Worm (Caenorhabditis elegans): ENCODE results near the gene cup-15.
A peak's percentile ranks its signal among the peaks of the same experiment; 100 is the strongest.

cup-15 gene

DNA sequence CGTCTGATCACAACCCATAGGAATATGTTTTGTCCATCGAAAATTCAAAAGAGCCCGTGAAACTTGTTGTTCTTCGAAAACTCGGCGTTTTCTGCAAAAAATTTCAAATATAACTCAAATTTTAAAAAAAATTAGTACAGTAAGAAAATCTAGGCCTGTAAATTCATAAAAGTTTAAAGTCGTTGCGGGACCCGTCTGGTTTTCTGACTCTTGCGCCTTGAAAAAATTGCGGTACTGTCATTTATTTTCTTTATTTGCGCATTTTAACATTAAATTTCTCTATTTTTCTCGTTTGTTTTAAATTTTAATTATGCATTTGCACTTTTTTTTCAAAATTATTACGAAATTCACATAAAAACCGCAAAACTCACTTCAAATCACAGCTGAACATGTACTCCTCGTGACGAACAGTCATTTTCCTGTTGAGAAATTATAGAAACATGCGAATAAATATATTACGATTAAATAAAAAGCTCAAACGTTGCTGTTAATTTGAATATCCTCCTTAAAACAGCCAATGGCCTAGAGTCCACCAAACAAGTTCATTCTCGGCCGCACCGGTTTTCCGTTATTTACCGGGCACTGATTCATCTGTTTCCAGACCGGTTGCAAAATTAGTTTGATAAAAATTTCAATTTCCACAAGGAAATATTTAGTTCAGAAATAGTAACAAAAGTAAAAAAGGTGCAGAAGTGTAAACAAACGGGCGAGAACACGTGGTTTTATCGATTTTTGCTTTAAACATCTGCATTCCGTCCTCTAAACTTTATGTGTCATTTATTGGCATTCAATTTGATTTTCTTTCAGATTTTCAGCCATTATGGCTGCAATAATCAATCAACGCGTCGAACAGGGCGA, 33.5 kb upstream of the cup-15 start, which contains the start of the genes csa-1 and wdfy-2:
TSS of gene csa-1 (minus strand) at position 669 of the 858 bp plus-strand sequence.
TSS of gene wdfy-2 (plus strand) at position 808 of the 858 bp plus-strand sequence.
- no peak for TF ChIP-seq tbx-8 (GFP tag; optimal IDR thresholded peaks at IDR 0.05)
- TF ChIP-seq M03D4.4 (tag; optimal IDR thresholded peaks at IDR 0.05) = no peak
- no peak for TF ChIP-seq nhr-237 (tag; optimal IDR thresholded peaks at IDR 0.05)
- no peak for TF ChIP-seq sem-2 (GFP tag; optimal IDR thresholded peaks at IDR 0.05)
- no peak for TF ChIP-seq ztf-11 (tag; optimal IDR thresholded peaks at IDR 0.05)
- no peak for TF ChIP-seq ceh-39 (tag; optimal IDR thresholded peaks at IDR 0.05)
- no peak for TF ChIP-seq pha-4 (tag; optimal IDR thresholded peaks at IDR 0.05)
- TF ChIP-seq elt-3 (tag; optimal IDR thresholded peaks at IDR 0.05) = no peak
- no peak for TF ChIP-seq unc-120 (tag; optimal IDR thresholded peaks at IDR 0.05; ENCODE audit: poor library complexity, severe bottlenecking)
- TF ChIP-seq sptf-1 (tag; optimal IDR thresholded peaks at IDR 0.05) = no peak
- TF ChIP-seq mab-5 (tag; optimal IDR thresholded peaks at IDR 0.05) = no peak
- TF ChIP-seq nhr-2 (tag; optimal IDR thresholded peaks at IDR 0.05) = no peak

DNA sequence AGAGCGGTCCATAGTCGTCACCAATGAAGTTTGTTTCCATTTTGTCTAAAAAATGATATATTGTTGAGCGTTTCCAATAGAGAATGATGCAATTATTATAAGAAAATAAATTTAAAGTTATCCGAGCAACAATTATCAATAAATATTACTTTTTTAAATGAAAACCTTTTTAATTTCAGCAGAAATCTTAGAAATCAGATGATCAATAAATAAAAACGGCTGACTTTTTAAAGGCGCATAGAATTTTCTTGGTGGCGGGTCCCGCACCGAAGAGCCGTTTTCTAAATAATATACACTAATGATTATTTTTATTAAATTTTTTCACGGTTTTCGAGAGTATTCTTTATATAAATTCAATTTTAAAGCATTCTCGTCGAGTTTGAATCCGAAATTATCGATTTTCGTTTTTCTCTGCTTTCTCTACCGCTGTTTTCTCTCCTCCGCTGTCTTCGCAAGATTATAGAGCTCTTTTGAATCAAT, 29.9 kb upstream of the cup-15 start, which contains the start of gene rab-39:
TSS of gene rab-39 (minus strand) at position 51 of the 480 bp plus-strand sequence.
- TF ChIP-seq lsy-2 (tag; optimal IDR thresholded peaks at IDR 0.05) = peak; percentile 12
- peak; percentile 36 for TF ChIP-seq mep-1 (tag; optimal IDR thresholded peaks at IDR 0.05)
- peak; percentile 74 for TF ChIP-seq ces-1 (GFP tag; optimal IDR thresholded peaks at IDR 0.05)
- TF ChIP-seq ham-2 (GFP tag; optimal IDR thresholded peaks at IDR 0.05) = no peak

DNA sequence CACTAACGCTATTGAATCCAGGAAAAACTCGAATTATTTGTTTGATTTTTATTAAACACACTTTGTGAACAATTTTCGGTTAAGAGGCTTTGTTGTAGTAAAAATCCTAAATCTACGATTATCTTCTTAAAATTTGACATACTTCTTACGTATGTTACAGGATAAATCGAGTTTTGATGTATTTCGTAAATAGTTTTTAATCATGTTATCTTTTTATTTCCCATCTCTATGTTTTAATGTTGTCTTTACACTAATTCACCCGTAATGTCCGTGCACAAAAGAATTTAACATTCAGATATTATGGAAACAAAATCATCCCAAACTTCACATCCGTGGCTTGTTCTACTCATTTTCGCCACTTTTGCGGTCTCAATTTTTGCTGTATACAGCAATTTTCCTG, 29.1 kb upstream of the cup-15 start, which contains the start of gene egli-1:
TSS of gene egli-1 (plus strand) at position 301 of the 400 bp plus-strand sequence.
- TF ChIP-seq elt-3 (tag; optimal IDR thresholded peaks at IDR 0.05) = no peak
- TF ChIP-seq nhr-2 (tag; optimal IDR thresholded peaks at IDR 0.05) = no peak
- no peak for TF ChIP-seq sptf-1 (tag; optimal IDR thresholded peaks at IDR 0.05)
- TF ChIP-seq cnd-1 (tag; optimal IDR thresholded peaks at IDR 0.05) = no peak
- no peak for TF ChIP-seq ham-2 (GFP tag; optimal IDR thresholded peaks at IDR 0.05)
- TF ChIP-seq ces-1 (GFP tag; optimal IDR thresholded peaks at IDR 0.05) = no peak
- no peak for TF ChIP-seq pha-4 (tag; optimal IDR thresholded peaks at IDR 0.05)
- TF ChIP-seq zip-8 (tag; optimal IDR thresholded peaks at IDR 0.05) = no peak
- TF ChIP-seq nhr-12 (tag; optimal IDR thresholded peaks at IDR 0.05) = no peak
- TF ChIP-seq unc-120 (tag; optimal IDR thresholded peaks at IDR 0.05; ENCODE audit: poor library complexity, severe bottlenecking) = no peak
- TF ChIP-seq elt-1 (tag; optimal IDR thresholded peaks at IDR 0.05; ENCODE audit: borderline replicate concordance, insufficient read depth) = no peak
- TF ChIP-seq mls-2 (tag; optimal IDR thresholded peaks at IDR 0.05) = no peak
- TF ChIP-seq snpc-4 (tag; optimal IDR thresholded peaks at IDR 0.05) = no peak
- TF ChIP-seq drap-1 (GFP tag; optimal IDR thresholded peaks at IDR 0.05) = no peak
- TF ChIP-seq tbx-8 (GFP tag; optimal IDR thresholded peaks at IDR 0.05) = no peak
- TF ChIP-seq M03D4.4 (tag; optimal IDR thresholded peaks at IDR 0.05) = no peak
- no peak for TF ChIP-seq ceh-83 (GFP tag; optimal IDR thresholded peaks at IDR 0.05)
- TF ChIP-seq mep-1 (tag; optimal IDR thresholded peaks at IDR 0.05) = no peak

DNA sequence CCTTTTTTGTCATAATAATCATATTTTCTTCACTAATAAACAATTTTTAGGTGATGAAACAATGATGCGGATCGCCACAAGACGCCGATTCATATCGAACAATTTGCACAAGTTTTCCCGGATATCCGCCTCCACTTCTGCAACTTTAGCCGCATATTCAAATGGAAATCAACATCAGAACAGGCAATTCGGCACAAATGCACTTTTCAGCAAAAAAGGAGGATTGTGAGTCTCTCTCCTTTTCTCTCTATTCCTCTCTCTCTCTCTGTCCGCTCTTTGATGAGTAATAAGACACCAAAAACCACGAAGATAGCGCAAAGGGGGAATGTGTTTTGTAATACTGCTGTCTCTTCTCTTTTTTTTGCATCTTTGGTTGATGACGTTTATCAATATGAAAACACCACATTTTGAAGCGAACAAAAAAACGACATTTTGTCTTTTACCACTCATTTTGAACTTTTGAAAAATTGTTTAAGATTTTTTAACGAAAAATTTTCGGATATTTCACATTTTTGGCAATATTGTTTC, 27.9 kb upstream of the cup-15 start, which contains the start of gene eat-3:
TSS of gene eat-3 (plus strand) at position 51 of the 528 bp plus-strand sequence.
- TF ChIP-seq unc-62 (GFP tag; optimal IDR thresholded peaks at IDR 0.05) = peak; percentile 19
- no peak for TF ChIP-seq M03D4.4 (tag; optimal IDR thresholded peaks at IDR 0.05)
- no peak for TF ChIP-seq sptf-1 (tag; optimal IDR thresholded peaks at IDR 0.05)
- no peak for TF ChIP-seq ztf-11 (tag; optimal IDR thresholded peaks at IDR 0.05)
- no peak for TF ChIP-seq zip-8 (tag; optimal IDR thresholded peaks at IDR 0.05)
- peak; percentile 12 for TF ChIP-seq ces-1 (GFP tag; optimal IDR thresholded peaks at IDR 0.05)
- no peak for TF ChIP-seq mab-5 (tag; optimal IDR thresholded peaks at IDR 0.05)
- peak; percentile 43 for TF ChIP-seq unc-120 (tag; optimal IDR thresholded peaks at IDR 0.05; ENCODE audit: poor library complexity, severe bottlenecking)
- TF ChIP-seq snpc-4 (tag; optimal IDR thresholded peaks at IDR 0.05) = no peak
- no peak for TF ChIP-seq flh-1 (GFP tag; optimal IDR thresholded peaks at IDR 0.05)
- no peak for TF ChIP-seq nhr-237 (tag; optimal IDR thresholded peaks at IDR 0.05)
- no peak for TF ChIP-seq ceh-39 (tag; optimal IDR thresholded peaks at IDR 0.05)
- TF ChIP-seq blmp-1 (tag; optimal IDR thresholded peaks at IDR 0.05) = no peak

DNA sequence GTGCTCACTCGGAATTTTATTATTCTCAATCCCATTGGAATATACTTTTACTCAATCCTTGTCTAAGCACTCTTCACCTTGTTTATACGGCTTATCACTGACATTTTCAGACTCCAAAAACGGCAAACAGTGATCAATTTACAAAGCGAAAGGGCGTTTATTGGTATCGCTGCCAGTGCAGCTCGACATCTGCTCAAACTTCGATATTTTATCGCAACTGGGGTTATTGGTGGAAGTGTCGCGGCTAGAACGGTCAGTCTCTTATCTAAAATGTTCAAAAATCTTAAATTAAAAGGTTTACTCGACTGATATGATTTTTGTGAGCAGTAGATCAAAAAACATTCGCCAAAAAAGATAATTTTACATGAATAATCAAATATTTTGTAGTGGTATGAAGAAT, 27.2 kb upstream of the cup-15 start:
- TF ChIP-seq mep-1 (tag; optimal IDR thresholded peaks at IDR 0.05) = no peak
